Fruit fly (Drosophila melanogaster) whole organism, pupa: ENCODE results near the gene RpL23A.

Source experiments
- CG10348 ChIP-seq: fragments of 200-800 bp; sonication (Bioruptor generic); IDR thresholded peaks from 2 replicates; pipeline ENCODE4 v1.3.6; 2022; ENCODE audit warnings: missing biosample characterization, missing genetic modification characterization
- CG12605 ChIP-seq: fragments of 200-800 bp; sonication (Bioruptor generic); IDR thresholded peaks from 2 replicates; pipeline ENCODE4 v1.3.6; 2022; ENCODE audit warnings: missing biosample characterization, missing genetic modification characterization
- CG13204 ChIP-seq: fragments of 200-800 bp; sonication (Bioruptor generic); optimal IDR thresholded peaks from 2 replicates; lab custom pipeline; 2018; ENCODE audit warnings: missing biosample characterization, mild to moderate bottlenecking, missing genetic modification characterization, moderate library complexity
- CG14655 ChIP-seq: fragments of 200-800 bp; sonication (Bioruptor generic); optimal IDR thresholded peaks from 3 replicates; lab custom pipeline; 2017; ENCODE audit warnings: mild to moderate bottlenecking, missing biosample characterization, missing genetic modification reagents, missing genetic modification characterization
- CG15710 ChIP-seq: fragments of 200-800 bp; sonication (Bioruptor generic); optimal IDR thresholded peaks from 2 replicates; lab custom pipeline; 2018; ENCODE audit warnings: missing biosample characterization, mild to moderate bottlenecking, missing genetic modification characterization, moderate library complexity
- CG17806 ChIP-seq: fragments of 200-800 bp; sonication (Bioruptor generic); optimal IDR thresholded peaks from 2 replicates; lab custom pipeline; 2018; ENCODE audit warnings: missing biosample characterization, mild to moderate bottlenecking, missing genetic modification characterization, moderate library complexity
- CG32121 ChIP-seq: fragments of 200-800 bp; sonication (Bioruptor generic); IDR thresholded peaks from 2 replicates; pipeline ENCODE4 v1.3.6; 2022; ENCODE audit warnings: missing biosample characterization, missing genetic modification characterization
- CG34367 ChIP-seq: fragments of 200-800 bp; sonication (Bioruptor generic); optimal IDR thresholded peaks from 2 replicates; lab custom pipeline; 2018; ENCODE audit warnings: missing biosample characterization, mild to moderate bottlenecking, missing genetic modification characterization
- CG4496 ChIP-seq: fragments of 200-800 bp; sonication (Bioruptor generic); IDR thresholded peaks from 3 replicates; pipeline ENCODE4 v1.3.6; 2022; ENCODE audit warnings: missing biosample characterization, missing genetic modification characterization
- CG8159 ChIP-seq: fragments of 200-800 bp; sonication (Bioruptor generic); optimal IDR thresholded peaks from 3 replicates; lab custom pipeline; 2018; ENCODE audit warnings: missing biosample characterization, mild to moderate bottlenecking, missing genetic modification characterization, moderate library complexity
- CG8301 ChIP-seq: fragments of 200-800 bp; sonication (Bioruptor generic); optimal IDR thresholded peaks from 2 replicates; lab custom pipeline; 2018; ENCODE audit warnings: missing biosample characterization, mild to moderate bottlenecking, missing genetic modification characterization
- CG9948 ChIP-seq: fragments of 200-800 bp; sonication (Bioruptor generic); optimal IDR thresholded peaks from 2 replicates; lab custom pipeline; 2018; ENCODE audit warnings: missing biosample characterization, mild to moderate bottlenecking, missing genetic modification characterization, moderate library complexity
- D1 ChIP-seq: fragments of 200-800 bp; sonication (Bioruptor generic); optimal IDR thresholded peaks from 2 replicates; lab custom pipeline; 2018; ENCODE audit warnings: missing biosample characterization, mild to moderate bottlenecking, missing genetic modification characterization, moderate library complexity
- EcR ChIP-seq: fragments of 200-800 bp; sonication (Bioruptor generic); optimal IDR thresholded peaks from 3 replicates; lab custom pipeline; 2019; ENCODE audit warnings: missing biosample characterization, missing genetic modification characterization, mild to moderate bottlenecking, moderate library complexity, missing genetic modification reagents
- Ets98B ChIP-seq: fragments of 200-800 bp; sonication (Bioruptor generic); IDR thresholded peaks from 2 replicates; pipeline ENCODE4 v1.3.6; 2022; ENCODE audit warnings: missing biosample characterization, missing genetic modification characterization
- Pif1A ChIP-seq: fragments of 200-800 bp; sonication (Bioruptor generic); optimal IDR thresholded peaks from 3 replicates; lab custom pipeline; 2016; ENCODE audit warnings: missing biosample characterization, missing genetic modification characterization
- Pif1B ChIP-seq: fragments of 200-800 bp; sonication (Bioruptor generic); optimal IDR thresholded peaks from 3 replicates; lab custom pipeline; 2016; ENCODE audit warnings: missing biosample characterization, missing genetic modification characterization
- Snoo ChIP-seq: fragments of 200-800 bp; sonication (Bioruptor generic); optimal IDR thresholded peaks from 3 replicates; lab custom pipeline; 2017; ENCODE audit warnings: missing biosample characterization, mild to moderate bottlenecking, missing genetic modification characterization, inconsistent platforms
- fd96Ca ChIP-seq: fragments of 200-800 bp; sonication (Bioruptor generic); IDR thresholded peaks from 3 replicates; pipeline ENCODE4 v1.3.6; 2022; ENCODE audit warnings: missing biosample characterization, missing genetic modification characterization
- gl ChIP-seq: fragments of 200-800 bp; sonication (Bioruptor generic); optimal IDR thresholded peaks from 2 replicates; lab custom pipeline; 2018; ENCODE audit warnings: missing biosample characterization, mild to moderate bottlenecking, missing genetic modification characterization
- rn ChIP-seq: fragments of 200-800 bp; sonication (Bioruptor generic); IDR thresholded peaks from 2 replicates; pipeline ENCODE4 v1.3.6; 2022; ENCODE audit warnings: missing biosample characterization, missing genetic modification characterization

Gene RpL23A

dm6 chr3L:1661738-1662370 lies 6.6 kb downstream of the RpL23A start:
- TF ChIP-seq CG8301 (tag; lab: Kevin White, UChicago) (no peak), CG13204 (GFP tag; lab: Kevin White, UChicago) (peak; percentile 28)

- TF ChIP-seq CG10348 (GFP tag; lab: Robert Waterston, UW) = no peak
- TF ChIP-seq CG32121 (GFP tag; lab: Robert Waterston, UW) = no peak
- no peak for TF ChIP-seq CG17806 (tag; lab: Kevin White, UChicago)
- no peak for TF ChIP-seq CG12605
- TF ChIP-seq gl = no peak
Measured at dm6 chr3L:1653752-1654151, 14.7 kb downstream of the RpL23A start.

- no peak for TF ChIP-seq CG8301 (tag; lab: Kevin White, UChicago)
- no peak for TF ChIP-seq rn (GFP tag; lab: Robert Waterston, UW)
- peak; percentile 88 for TF ChIP-seq gl
- no peak for TF ChIP-seq CG14655 (GFP tag; lab: Kevin White, UChicago)
- TF ChIP-seq CG9948 (tag; lab: Kevin White, UChicago) = no peak
- TF ChIP-seq CG10348 (GFP tag; lab: Robert Waterston, UW) = no peak
- TF ChIP-seq CG34367 = peak; percentile 36
- TF ChIP-seq Pif1A (GFP tag; lab: Kevin White, UChicago) = no peak
- peak; percentile 77 for TF ChIP-seq Ets98B (GFP tag; lab: Robert Waterston, UW)
- TF ChIP-seq D1 (tag; lab: Kevin White, UChicago) = no peak
- peak; percentile 45 for TF ChIP-seq CG15710 (tag; lab: Kevin White, UChicago)
- peak; percentile 88 for TF ChIP-seq CG12605
- no peak for TF ChIP-seq Snoo
- TF ChIP-seq CG13204 (GFP tag; lab: Kevin White, UChicago) = no peak
- TF ChIP-seq CG4496 = peak; percentile 78
- TF ChIP-seq CG32121 (GFP tag; lab: Robert Waterston, UW) = peak; percentile 63; the same call in 1 of the 2 replicates
- TF ChIP-seq EcR (GFP tag; lab: Kevin White, UChicago) = no peak
Measured at dm6 chr3L:1652700-1653200, 15.7 kb downstream of the RpL23A start, which contains the start of the genes CG7970 and Vta1. TSS of gene CG7970 (plus strand) at chr3L:1652750. TSS of gene Vta1 (minus strand) at chr3L:1652900.

- TF ChIP-seq Pif1B (GFP tag; lab: Kevin White, UChicago) (no peak), CG32121 (GFP tag; lab: Robert Waterston, UW) (0 out of 2 replicates have a peak, but pooled peaks have one; percentile 14), rn (GFP tag; lab: Robert Waterston, UW) (no peak)
Measured at dm6 chr3L:1649363-1649762, 19.1 kb downstream of the RpL23A start.

dm6 chr3L:1648690-1649355 lies 19.6 kb downstream of the RpL23A start, which contains the start of gene CG13920:
TSS of gene CG13920 (plus strand) at chr3L:1648944.
- TF ChIP-seq CG10348 (GFP tag; lab: Robert Waterston, UW) (no peak), EcR (GFP tag; lab: Kevin White, UChicago) (peak; percentile 86)
- TF ChIP-seq, all 21 proteins: peak for 1

- TF ChIP-seq fd96Ca (no peak), CG15710 (tag; lab: Kevin White, UChicago) (peak; percentile 83), CG10348 (GFP tag; lab: Robert Waterston, UW) (no peak), CG9948 (tag; lab: Kevin White, UChicago) (no peak)
Measured at dm6 chr3L:1647276-1647919, 21.1 kb downstream of the RpL23A start, which contains the start of the genes CG17249 and Bro. TSS of gene CG17249 (minus strand) at chr3L:1647464. TSS of gene Bro (plus strand) at chr3L:1647869.

- TF ChIP-seq EcR (GFP tag; lab: Kevin White, UChicago) (peak; percentile 53), CG8301 (tag; lab: Kevin White, UChicago) (peak; percentile 95), CG9948 (tag; lab: Kevin White, UChicago) (peak; percentile 95), Snoo (peak; percentile 98), fd96Ca (peak; percentile 95), CG13204 (GFP tag; lab: Kevin White, UChicago) (no peak), CG10348 (GFP tag; lab: Robert Waterston, UW) (peak; percentile 91), gl (peak; percentile 92), rn (GFP tag; lab: Robert Waterston, UW) (peak; percentile 96), CG32121 (GFP tag; lab: Robert Waterston, UW) (peak; percentile 98), CG15710 (tag; lab: Kevin White, UChicago) (peak; percentile 98), Pif1A (GFP tag; lab: Kevin White, UChicago) (peak; percentile 99), CG14655 (GFP tag; lab: Kevin White, UChicago) (peak; percentile 94), CG8159 (tag; lab: Kevin White, UChicago) (peak; percentile 96), CG12605 (peak; percentile 95), D1 (tag; lab: Kevin White, UChicago) (no peak), Ets98B (GFP tag; lab: Robert Waterston, UW) (peak; percentile 98), CG17806 (tag; lab: Kevin White, UChicago) (peak; percentile 95), CG4496 (peak; percentile 98), CG34367 (peak; percentile 97), Pif1B (GFP tag; lab: Kevin White, UChicago) (peak; percentile 98)
Measured at dm6 chr3L:1644920-1645567, 23.4 kb downstream of the RpL23A start, which contains the start of the genes alphaCOP and CG13919. TSS of gene alphaCOP (minus strand) at chr3L:1645199. TSS of gene CG13919 (plus strand) at chr3L:1645467.
